Worm (Caenorhabditis elegans) whole organism, L2 larva: ENCODE results near the gene irld-18.
A peak's percentile ranks its signal among the peaks of the same experiment; 100 is the strongest.

Experiments
- C34F6.9 ChIP-seq: fragments of 150-350 bp; optimal IDR thresholded peaks from 2 replicates; lab custom pipeline; 2014; ENCODE audit warnings: missing biosample characterization, missing genetic modification characterization
- F13H6.1 ChIP-seq: sonication (generic microtip); optimal IDR thresholded peaks from 2 replicates; lab custom pipeline; 2016; ENCODE audit warnings: missing genetic modification characterization, missing compliant biosample characterization
- R02D3.7 ChIP-seq: fragments of 150-350 bp; optimal IDR thresholded peaks from 2 replicates; lab custom pipeline; 2014; ENCODE audit warnings: missing biosample characterization, missing genetic modification characterization
- ZK546.5 ChIP-seq: sonication (generic microtip); optimal IDR thresholded peaks from 2 replicates; lab custom pipeline; 2017; ENCODE audit warnings: missing biosample characterization, missing genetic modification characterization
- aly-2 ChIP-seq: fragments of 150-350 bp; optimal IDR thresholded peaks from 2 replicates; lab custom pipeline; 2014; ENCODE audit warnings: missing biosample characterization, missing genetic modification characterization
- ama-1 ChIP-seq: fragments of 150-350 bp; optimal IDR thresholded peaks from 2 replicates; lab custom pipeline; 2018; ENCODE audit warnings: inconsistent platforms
- blmp-1 ChIP-seq: sonication (generic microtip); optimal IDR thresholded peaks from 2 replicates; lab custom pipeline; 2017; ENCODE audit warnings: missing genetic modification characterization, mild to moderate bottlenecking, missing compliant biosample characterization, antibody characterized with exemption, moderate library complexity; ENCODE audit not compliant: insufficient read depth
- ceh-82 ChIP-seq: fragments of 150-350 bp; optimal IDR thresholded peaks from 2 replicates; lab custom pipeline; 2014; ENCODE audit warnings: missing biosample characterization, missing genetic modification characterization
- crh-2 ChIP-seq: sonication (generic microtip); optimal IDR thresholded peaks from 2 replicates; lab custom pipeline; 2017; ENCODE audit warnings: missing biosample characterization, missing genetic modification characterization
- dmd-4 ChIP-seq: sonication (generic microtip); optimal IDR thresholded peaks from 2 replicates; lab custom pipeline; 2017; ENCODE audit warnings: missing biosample characterization, missing genetic modification characterization
- egl-27 ChIP-seq: sonication (generic microtip); optimal IDR thresholded peaks from 3 replicates; lab custom pipeline; 2017; ENCODE audit warnings: missing biosample characterization, missing genetic modification reagents, missing genetic modification characterization
- elt-3 ChIP-seq: sonication (generic microtip); optimal IDR thresholded peaks from 2 replicates; lab custom pipeline; 2017; ENCODE audit warnings: missing biosample characterization, missing genetic modification characterization
- fos-1 ChIP-seq: fragments of 150-350 bp; optimal IDR thresholded peaks from 2 replicates; lab custom pipeline; 2014; ENCODE audit warnings: missing biosample characterization, missing genetic modification characterization
- gmeb-1 ChIP-seq: fragments of 150-350 bp; optimal IDR thresholded peaks from 2 replicates; lab custom pipeline; 2014; ENCODE audit warnings: missing biosample characterization, missing genetic modification characterization
- lin-11 ChIP-seq: fragments of 150-350 bp; sonication (generic microtip); optimal IDR thresholded peaks from 2 replicates; lab custom pipeline; 2014; ENCODE audit warnings: missing biosample characterization, missing genetic modification characterization, inconsistent platforms, mixed read lengths
- lin-13 ChIP-seq: fragments of 150-350 bp; optimal IDR thresholded peaks from 2 replicates; lab custom pipeline; 2014; ENCODE audit warnings: missing biosample characterization, missing genetic modification reagents, missing genetic modification characterization
- mab-5 ChIP-seq: fragments of 150-350 bp; optimal IDR thresholded peaks from 2 replicates; lab custom pipeline; 2014; ENCODE audit warnings: missing biosample characterization, missing genetic modification characterization
- nhr-12 ChIP-seq: fragments of 150-350 bp; optimal IDR thresholded peaks from 2 replicates; lab custom pipeline; 2014; ENCODE audit warnings: missing biosample characterization, missing genetic modification characterization
- nhr-129 ChIP-seq: fragments of 150-350 bp; optimal IDR thresholded peaks from 2 replicates; lab custom pipeline; 2014; ENCODE audit warnings: missing biosample characterization, missing genetic modification characterization
- nhr-21 ChIP-seq: fragments of 150-350 bp; optimal IDR thresholded peaks from 2 replicates; lab custom pipeline; 2014; ENCODE audit warnings: missing biosample characterization, missing genetic modification characterization
- nhr-23 ChIP-seq: fragments of 150-350 bp; optimal IDR thresholded peaks from 2 replicates; lab custom pipeline; 2014; ENCODE audit warnings: missing biosample characterization, missing genetic modification reagents, missing genetic modification characterization
- nhr-237 ChIP-seq: fragments of 150-350 bp; optimal IDR thresholded peaks from 2 replicates; lab custom pipeline; 2014; ENCODE audit warnings: missing biosample characterization, missing genetic modification characterization
- nhr-77 ChIP-seq: fragments of 150-350 bp; optimal IDR thresholded peaks from 2 replicates; lab custom pipeline; 2014; ENCODE audit warnings: missing biosample characterization, missing genetic modification characterization
- sem-4 ChIP-seq: fragments of 150-350 bp; optimal IDR thresholded peaks from 2 replicates; lab custom pipeline; 2014; ENCODE audit warnings: missing biosample characterization, missing genetic modification reagents, missing genetic modification characterization
- sma-3 ChIP-seq: sonication (generic microtip); optimal IDR thresholded peaks from 2 replicates; lab custom pipeline; 2016; ENCODE audit warnings: missing genetic modification reagents, missing genetic modification characterization, missing compliant biosample characterization
- snpc-4 ChIP-seq: fragments of 150-350 bp; optimal IDR thresholded peaks from 2 replicates; lab custom pipeline; 2014; ENCODE audit warnings: missing biosample characterization, missing genetic modification characterization
- unc-39 ChIP-seq: fragments of 150-350 bp; optimal IDR thresholded peaks from 2 replicates; lab custom pipeline; 2014; ENCODE audit warnings: missing biosample characterization, missing genetic modification characterization
- ztf-1 ChIP-seq: fragments of 200-800 bp; sonication (Bioruptor generic); conservative IDR thresholded peaks from 2 replicates; pipeline ENCODE4 v1.3.6; 2022; ENCODE audit warnings: missing genetic modification characterization, missing compliant biosample characterization
- ztf-11 ChIP-seq: sonication (generic microtip); optimal IDR thresholded peaks from 2 replicates; lab custom pipeline; 2017; ENCODE audit warnings: missing biosample characterization, missing genetic modification characterization
- ztf-4 ChIP-seq: fragments of 150-350 bp; optimal IDR thresholded peaks from 2 replicates; lab custom pipeline; 2014; ENCODE audit warnings: missing biosample characterization, missing genetic modification characterization

The irld-18 gene

ce11 chrIV:14594249-14594648 lies 13.4 kb upstream of the irld-18 start (continued):
- TF ChIP-seq ztf-11 (tag; lab: Kevin White, UChicago) (no peak), ceh-82 (tag; lab: Kevin White, UChicago) (no peak), ZK546.5 (no peak), C34F6.9 (tag; lab: Kevin White, UChicago) (peak; percentile 35), aly-2 (tag; lab: Kevin White, UChicago) (no peak)

ce11 chrIV:14587589-14587988 lies 6.8 kb upstream of the irld-18 start:
- TF ChIP-seq lin-13 (GFP tag; lab: Kevin White, UChicago): no peak
- no peak for TF ChIP-seq nhr-21 (tag; lab: Kevin White, UChicago)
- TF ChIP-seq nhr-23 (tag; lab: Kevin White, UChicago): no peak
- no peak for TF ChIP-seq unc-39
- no peak for TF ChIP-seq ztf-1 (GFP tag; lab: Robert Waterston, UW)
- no peak for TF ChIP-seq ztf-11 (tag; lab: Kevin White, UChicago)
- no peak for TF ChIP-seq lin-11 (tag; lab: Kevin White, UChicago)
- TF ChIP-seq egl-27 (tag; lab: Kevin White, UChicago): no peak
- TF ChIP-seq crh-2: no peak
- TF ChIP-seq elt-3 (tag; lab: Kevin White, UChicago): no peak
- no peak for TF ChIP-seq nhr-12 (tag; lab: Kevin White, UChicago)
- no peak for TF ChIP-seq nhr-237 (tag; lab: Kevin White, UChicago)
- TF ChIP-seq fos-1 (tag; lab: Kevin White, UChicago): no peak
- no peak for TF ChIP-seq F13H6.1 (tag; lab: Kevin White, UChicago)
- TF ChIP-seq ceh-82 (tag; lab: Kevin White, UChicago): no peak
- no peak for TF ChIP-seq R02D3.7 (tag; lab: Kevin White, UChicago)

- TF ChIP-seq ztf-1 (GFP tag; lab: Robert Waterston, UW) (no peak), nhr-77 (tag; lab: Kevin White, UChicago) (no peak), blmp-1 (no peak), nhr-237 (tag; lab: Kevin White, UChicago) (no peak), sem-4 (tag; lab: Kevin White, UChicago) (no peak)
These were observed 5.9 kb upstream of the irld-18 start for ce11 chrIV:14586759-14587158.

ce11 chrIV:14578650-14579193 lies 2.1 kb downstream of the irld-18 start, which contains the start of gene Y57G11B.8:
Y57G11B.8 (minus strand) TSS chrIV:14578700.
- TF ChIP-seq lin-13 (GFP tag; lab: Kevin White, UChicago): no peak

- TF ChIP-seq fos-1 (tag; lab: Kevin White, UChicago) (no peak), crh-2 (peak; percentile 25), gmeb-1 (peak; percentile 23), nhr-129 (tag; lab: Kevin White, UChicago) (peak; percentile 51), sma-3 (GFP tag; lab: Kevin White, UChicago) (peak; percentile 32), ztf-4 (tag; lab: Kevin White, UChicago) (no peak), snpc-4 (tag; lab: Kevin White, UChicago) (peak; percentile 28), nhr-21 (tag; lab: Kevin White, UChicago) (peak; percentile 4)
These were observed 4.4 kb downstream of the irld-18 start for ce11 chrIV:14576471-14576870.

- TF ChIP-seq ZK546.5 (no peak), egl-27 (tag; lab: Kevin White, UChicago) (no peak), dmd-4 (tag; lab: Kevin White, UChicago) (no peak), ama-1 (lab: Kevin White, UChicago) (no peak), ceh-82 (tag; lab: Kevin White, UChicago) (no peak), mab-5 (tag; lab: Kevin White, UChicago) (no peak), R02D3.7 (tag; lab: Kevin White, UChicago) (no peak)
These were observed 6.5 kb downstream of the irld-18 start, which contains the start of the genes Y57G11B.3 and Y57G11B.5 for ce11 chrIV:14574282-14574869. Y57G11B.3 (minus strand) TSS chrIV:14574382. Y57G11B.5 (plus strand) TSS chrIV:14574819.
